Worm (Caenorhabditis elegans) whole organism, young adult: Measurements from ENCODE around the gene ogt-1.
A peak's percentile ranks its signal among the peaks of the same experiment; 100 is the strongest.

Experiments
- B0019.2 ChIP-seq: fragments of 200-800 bp; sonication (Bioruptor generic); conservative IDR thresholded peaks from 2 replicates; pipeline ENCODE4 v1.3.6; 2022; ENCODE audit warnings: missing genetic modification reagents, missing genetic modification characterization, missing compliant biosample characterization
- D2030.7 ChIP-seq: fragments of 200-800 bp; sonication (Bioruptor generic); IDR thresholded peaks from 2 replicates; pipeline ENCODE4 v1.3.6; 2022; ENCODE audit warnings: missing genetic modification reagents, missing genetic modification characterization, missing compliant biosample characterization
- F10E7.11 ChIP-seq: sonication (generic microtip); optimal IDR thresholded peaks from 2 replicates; lab custom pipeline; 2017; ENCODE audit warnings: mild to moderate bottlenecking, missing genetic modification characterization, moderate library complexity, missing compliant biosample characterization
- F37B4.10 ChIP-seq: fragments of 200-800 bp; sonication (Bioruptor generic); IDR thresholded peaks from 2 replicates; pipeline ENCODE4 v1.3.6; 2022; ENCODE audit warnings: missing genetic modification characterization, missing compliant biosample characterization
- F39B2.1 ChIP-seq: fragments of 200-800 bp; sonication (Bioruptor generic); IDR thresholded peaks from 2 replicates; pipeline ENCODE4 v1.3.6; 2022; ENCODE audit warnings: missing genetic modification reagents, missing genetic modification characterization, missing compliant biosample characterization
- F55B11.4 ChIP-seq: sonication (generic microtip); optimal IDR thresholded peaks from 2 replicates; lab custom pipeline; 2016; ENCODE audit warnings: missing compliant biosample characterization, missing genetic modification characterization, borderline replicate concordance; ENCODE audit not compliant: insufficient read depth
- F57A8.1 ChIP-seq: fragments of 200-800 bp; sonication (Bioruptor generic); optimal IDR thresholded peaks from 2 replicates; lab custom pipeline; 2018; ENCODE audit warnings: mild to moderate bottlenecking, missing genetic modification characterization, moderate library complexity, missing compliant biosample characterization
- F57C9.4 ChIP-seq: sonication (generic microtip); optimal IDR thresholded peaks from 2 replicates; lab custom pipeline; 2017; ENCODE audit warnings: mild to moderate bottlenecking, missing genetic modification characterization, missing compliant biosample characterization
- K12H6.12 ChIP-seq: fragments of 200-800 bp; sonication (Bioruptor generic); optimal IDR thresholded peaks from 2 replicates; lab custom pipeline; 2018; ENCODE audit warnings: mild to moderate bottlenecking, missing genetic modification characterization, missing compliant biosample characterization
- Y53G8AR.9 ChIP-seq: fragments of 200-800 bp; sonication (Bioruptor generic); conservative IDR thresholded peaks from 2 replicates; pipeline ENCODE4 v1.3.6; 2022; ENCODE audit warnings: missing genetic modification reagents, missing genetic modification characterization, missing compliant biosample characterization
- ZK185.1 ChIP-seq: sonication (generic microtip); optimal IDR thresholded peaks from 2 replicates; lab custom pipeline; 2016; ENCODE audit warnings: mild to moderate bottlenecking, missing genetic modification characterization, missing compliant biosample characterization; ENCODE audit not compliant: poor library complexity, severe bottlenecking
- atf-7 ChIP-seq: sonication (generic microtip); optimal IDR thresholded peaks from 2 replicates; lab custom pipeline; 2017; ENCODE audit warnings: mild to moderate bottlenecking, missing genetic modification characterization, missing compliant biosample characterization
- athp-1 ChIP-seq: sonication (generic microtip); optimal IDR thresholded peaks from 2 replicates; lab custom pipeline; 2017; ENCODE audit warnings: mild to moderate bottlenecking, missing genetic modification characterization, missing compliant biosample characterization
- attf-3 ChIP-seq: fragments of 200-800 bp; sonication (Bioruptor generic); conservative IDR thresholded peaks from 2 replicates; pipeline ENCODE4 v1.3.6; 2022; ENCODE audit warnings: missing genetic modification reagents, missing genetic modification characterization, missing compliant biosample characterization
- chd-7 ChIP-seq: sonication (generic microtip); optimal IDR thresholded peaks from 2 replicates; lab custom pipeline; 2016; ENCODE audit warnings: mild to moderate bottlenecking, missing genetic modification characterization, moderate library complexity, missing compliant biosample characterization
- dox-1 ChIP-seq: fragments of 200-800 bp; sonication (Bioruptor generic); IDR thresholded peaks from 2 replicates; pipeline ENCODE4 v1.3.6; 2022; ENCODE audit warnings: missing genetic modification reagents, missing genetic modification characterization, missing compliant biosample characterization
- dpff-1 ChIP-seq: sonication (generic microtip); optimal IDR thresholded peaks from 2 replicates; lab custom pipeline; 2017; ENCODE audit warnings: mild to moderate bottlenecking, missing genetic modification characterization, missing compliant biosample characterization
- efl-1 ChIP-seq: fragments of 150-350 bp; optimal IDR thresholded peaks from 2 replicates; lab custom pipeline; 2014; ENCODE audit warnings: missing biosample characterization, missing genetic modification reagents, missing genetic modification characterization
- egl-44 ChIP-seq: fragments of 200-800 bp; sonication (Bioruptor generic); IDR thresholded peaks from 2 replicates; pipeline ENCODE4 v1.3.6; 2022; ENCODE audit warnings: missing genetic modification reagents, missing genetic modification characterization, missing compliant biosample characterization
- ekl-4 ChIP-seq: fragments of 200-800 bp; sonication (Bioruptor generic); IDR thresholded peaks from 2 replicates; pipeline ENCODE4 v1.3.6; 2022; ENCODE audit warnings: missing genetic modification reagents, missing genetic modification characterization, missing compliant biosample characterization
- ets-4 ChIP-seq: fragments of 200-800 bp; sonication (Bioruptor generic); optimal IDR thresholded peaks from 2 replicates; lab custom pipeline; 2018; ENCODE audit warnings: mild to moderate bottlenecking, missing genetic modification characterization, missing compliant biosample characterization
- hrde-1 ChIP-seq: sonication (generic microtip); optimal IDR thresholded peaks from 2 replicates; lab custom pipeline; 2016; ENCODE audit warnings: missing genetic modification characterization, mild to moderate bottlenecking, missing compliant biosample characterization, moderate library complexity, missing genotype, missing genetic modification reagents, borderline replicate concordance
- hsf-1 ChIP-seq: fragments of 200-800 bp; sonication (Bioruptor generic); IDR thresholded peaks from 2 replicates; pipeline ENCODE4 v1.3.6; 2022; ENCODE audit warnings: missing genetic modification reagents, missing genetic modification characterization, missing compliant biosample characterization
- lin-26 ChIP-seq: fragments of 200-800 bp; sonication (Bioruptor generic); IDR thresholded peaks from 2 replicates; pipeline ENCODE4 v1.3.6; 2022; ENCODE audit warnings: missing genetic modification reagents, missing genetic modification characterization, missing compliant biosample characterization
- lin-35 ChIP-seq, 3 experiments: fragments of 150-350 bp in 2 of 3; sonication (generic microtip) in 1 of 3; optimal IDR thresholded peaks; 2 replicates each; lab custom pipeline; 2014 to 2018; ENCODE audit warnings: missing biosample characterization in 3 of 3, missing genetic modification characterization in 3 of 3, missing genetic modification reagents in 3 of 3
- lin-40 ChIP-seq: sonication (generic microtip); optimal IDR thresholded peaks from 2 replicates; lab custom pipeline; 2016; ENCODE audit warnings: missing genetic modification characterization, mild to moderate bottlenecking, missing compliant biosample characterization, missing genotype, missing genetic modification reagents
- lin-54 ChIP-seq: fragments of 200-800 bp; sonication (Bioruptor generic); optimal IDR thresholded peaks from 2 replicates; lab custom pipeline; 2018; ENCODE audit warnings: mild to moderate bottlenecking, missing genetic modification characterization, missing compliant biosample characterization
- madf-10 ChIP-seq: sonication (generic microtip); optimal IDR thresholded peaks from 2 replicates; lab custom pipeline; 2016; ENCODE audit warnings: mild to moderate bottlenecking, missing genetic modification characterization, missing compliant biosample characterization
- madf-8 ChIP-seq: fragments of 200-800 bp; sonication (Bioruptor generic); conservative IDR thresholded peaks from 2 replicates; pipeline ENCODE4 v1.3.6; 2022; ENCODE audit warnings: missing genetic modification reagents, missing genetic modification characterization, missing compliant biosample characterization
- mcd-1 ChIP-seq: fragments of 200-800 bp; sonication (Bioruptor generic); IDR thresholded peaks from 2 replicates; pipeline ENCODE4 v1.3.6; 2022; ENCODE audit warnings: missing genetic modification reagents, missing genetic modification characterization, missing compliant biosample characterization
- mel-28 ChIP-seq: sonication (generic microtip); optimal IDR thresholded peaks from 2 replicates; lab custom pipeline; 2016; ENCODE audit warnings: borderline replicate concordance, mild to moderate bottlenecking, missing genetic modification characterization, missing compliant biosample characterization
- nfya-1 ChIP-seq: sonication (generic microtip); optimal IDR thresholded peaks from 2 replicates; lab custom pipeline; 2017; ENCODE audit warnings: antibody characterized with exemption, missing compliant biosample characterization, missing genetic modification characterization, borderline replicate concordance; ENCODE audit not compliant: insufficient read depth
- nhr-120 ChIP-seq: fragments of 200-800 bp; sonication (Bioruptor generic); IDR thresholded peaks from 2 replicates; pipeline ENCODE4 v1.3.6; 2022; ENCODE audit warnings: missing genetic modification characterization, missing compliant biosample characterization
- nhr-80 ChIP-seq: sonication (generic microtip); optimal IDR thresholded peaks from 2 replicates; lab custom pipeline; 2016; ENCODE audit warnings: missing genetic modification characterization, missing compliant biosample characterization
- nhr-90 ChIP-seq: sonication (generic microtip); optimal IDR thresholded peaks from 2 replicates; lab custom pipeline; 2016; ENCODE audit warnings: missing genotype, mild to moderate bottlenecking, missing genetic modification characterization, missing compliant biosample characterization
- rcor-1 ChIP-seq: fragments of 200-800 bp; sonication (Bioruptor generic); IDR thresholded peaks from 2 replicates; pipeline ENCODE4 v1.3.6; 2022; ENCODE audit warnings: missing genetic modification reagents, missing genetic modification characterization, missing compliant biosample characterization
- repo-1 ChIP-seq: sonication (generic microtip); optimal IDR thresholded peaks from 2 replicates; lab custom pipeline; 2017; ENCODE audit warnings: mild to moderate bottlenecking, missing genetic modification characterization, missing compliant biosample characterization
- rpc-1 ChIP-seq, 2 experiments: fragments of 150-350 bp in 1 of 2; sonication (generic microtip) in 1 of 2; optimal IDR thresholded peaks; 2 replicates each; lab custom pipeline; 2014 to 2018; ENCODE audit warnings: missing biosample characterization in 1 of 2, missing genetic modification characterization in 1 of 2, missing genetic modification reagents in 1 of 2, missing genotype in 1 of 2
- sea-2 ChIP-seq: fragments of 200-800 bp; sonication (Bioruptor generic); IDR thresholded peaks from 2 replicates; pipeline ENCODE4 v1.3.6; 2022; ENCODE audit warnings: missing genetic modification characterization, missing compliant biosample characterization
- snpc-3.4 ChIP-seq: sonication (generic microtip); optimal IDR thresholded peaks from 2 replicates; lab custom pipeline; 2017; ENCODE audit warnings: missing genetic modification characterization, mild to moderate bottlenecking, missing compliant biosample characterization, antibody characterized with exemption, moderate library complexity, missing genotype, missing genetic modification reagents
- snpc-4 ChIP-seq, 5 experiments: fragments of 150-350 bp in 1 of 5; sonication (generic microtip) in 4 of 5; optimal IDR thresholded peaks; 2 replicates each; lab custom pipeline; 2014 to 2018; ENCODE audit warnings: missing genetic modification characterization in 5 of 5, missing biosample characterization in 3 of 5, antibody characterized with exemption in 2 of 5, mild to moderate bottlenecking in 2 of 5, missing compliant biosample characterization in 2 of 5, missing genotype in 2 of 5, moderate library complexity in 2 of 5, missing genetic modification reagents in 1 of 5
- somi-1 ChIP-seq: fragments of 200-800 bp; sonication (Bioruptor generic); optimal IDR thresholded peaks from 2 replicates; lab custom pipeline; 2018; ENCODE audit warnings: mild to moderate bottlenecking, missing genetic modification characterization, missing compliant biosample characterization
- sptf-2 ChIP-seq: fragments of 200-800 bp; sonication (Bioruptor generic); optimal IDR thresholded peaks from 2 replicates; lab custom pipeline; 2018; ENCODE audit warnings: mild to moderate bottlenecking, missing genetic modification characterization, missing compliant biosample characterization
- tbp1 ChIP-seq: fragments of 200-800 bp; sonication (Bioruptor generic); optimal IDR thresholded peaks from 2 replicates; lab custom pipeline; 2018; ENCODE audit warnings: mild to moderate bottlenecking, missing genetic modification characterization, missing compliant biosample characterization
- zim-3 ChIP-seq: sonication (generic microtip); optimal IDR thresholded peaks from 2 replicates; lab custom pipeline; 2017; ENCODE audit warnings: mild to moderate bottlenecking, missing genetic modification characterization, moderate library complexity, missing compliant biosample characterization
- ztf-26 ChIP-seq: sonication (generic microtip); optimal IDR thresholded peaks from 2 replicates; lab custom pipeline; 2017; ENCODE audit warnings: missing genetic modification characterization, missing compliant biosample characterization
- ztf-6 ChIP-seq: fragments of 200-800 bp; sonication (Bioruptor generic); IDR thresholded peaks from 2 replicates; pipeline ENCODE4 v1.3.6; 2022; ENCODE audit warnings: missing genetic modification reagents, missing genetic modification characterization, missing compliant biosample characterization

Gene ogt-1

DNA sequence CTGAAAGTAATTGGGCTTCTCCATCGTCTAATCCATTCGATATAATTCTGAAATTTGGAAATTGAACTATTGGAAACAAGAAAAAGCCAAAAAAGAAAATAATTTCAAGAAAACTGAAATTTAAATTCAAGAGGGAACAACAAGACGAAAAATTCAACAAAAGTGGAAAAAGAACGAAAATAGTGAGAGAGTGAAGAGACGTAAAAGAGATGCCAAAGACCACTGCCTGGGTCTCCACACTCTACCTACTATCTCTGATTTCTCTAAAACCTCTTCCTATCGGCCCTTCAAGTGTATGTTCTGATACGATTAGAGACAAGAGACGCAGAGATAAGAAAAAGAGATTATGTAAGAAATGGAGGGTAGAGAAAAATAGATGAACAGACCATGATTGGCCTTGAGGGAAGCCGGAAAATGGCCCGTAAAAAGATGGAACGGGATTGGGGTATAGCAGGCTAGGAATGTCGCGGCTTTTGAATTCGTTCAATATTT is at the start of gene ogt-1:
TSS of gene ogt-1 (minus strand) at position 51 of the 492 bp plus-strand sequence.
- TF ChIP-seq F57A8.1: no peak
- TF ChIP-seq attf-3 (GFP tag; lab: Robert Waterston, UW): no peak
- peak; percentile 43 for TF ChIP-seq mcd-1 (GFP tag; lab: Robert Waterston, UW)
- no peak for TF ChIP-seq F37B4.10 (GFP tag; lab: Robert Waterston, UW)
- peak; percentile 64 for TF ChIP-seq snpc-3.4
- peak; percentile 25 for TF ChIP-seq chd-7 (tag; lab: Kevin White, UChicago)
- no peak for TF ChIP-seq ztf-6 (GFP tag; lab: Robert Waterston, UW)
- TF ChIP-seq lin-26 (GFP tag; lab: Robert Waterston, UW): no peak
- TF ChIP-seq tbp1: peak; percentile 52
- TF ChIP-seq mel-28: no peak
- TF ChIP-seq F55B11.4 (tag; lab: Kevin White, UChicago): no peak
- TF ChIP-seq K12H6.12 (tag; lab: Kevin White, UChicago): peak; percentile 63
- TF ChIP-seq madf-10: peak; percentile 5
- TF ChIP-seq dpff-1 (tag; lab: Kevin White, UChicago): no peak
- no peak for TF ChIP-seq hrde-1 (tag; lab: Kevin White, UChicago)
- 0 out of 2 replicates have a peak, but pooled peaks have one; percentile 48 for TF ChIP-seq Y53G8AR.9 (GFP tag; lab: Robert Waterston, UW)
- no peak for TF ChIP-seq ets-4 (GFP tag; lab: Kevin White, UChicago)
- 0 out of 2 replicates have a peak, but pooled peaks have one; percentile 6 for TF ChIP-seq hsf-1 (GFP tag; lab: Robert Waterston, UW)
- TF ChIP-seq ZK185.1: peak; percentile 32
- TF ChIP-seq nhr-120 (GFP tag; lab: Robert Waterston, UW): no peak
- TF ChIP-seq lin-35 (GFP tag; optimal IDR thresholded peaks at IDR 0.05; lab: Kevin White, UChicago): peak in 1 of 3 experiments; percentile 71
- no peak for TF ChIP-seq rcor-1 (GFP tag; lab: Robert Waterston, UW)
- no peak for TF ChIP-seq egl-44
- peak; percentile 59 for TF ChIP-seq ztf-26 (tag; lab: Kevin White, UChicago)
- TF ChIP-seq F10E7.11: no peak
- TF ChIP-seq B0019.2: no peak
- TF ChIP-seq sptf-2 (GFP tag; lab: Kevin White, UChicago): no peak
- peak; percentile 69 for TF ChIP-seq ekl-4 (GFP tag; lab: Robert Waterston, UW)
- no peak for TF ChIP-seq nfya-1
- peak; percentile 84 for TF ChIP-seq lin-40 (tag; lab: Kevin White, UChicago)
- peak; percentile 75 for TF ChIP-seq atf-7
- TF ChIP-seq efl-1: no peak
- no peak for TF ChIP-seq snpc-4 (GFP tag; optimal IDR thresholded peaks at IDR 0.05; lab: Kevin White, UChicago)
- TF ChIP-seq snpc-4 (tag; optimal IDR thresholded peaks at IDR 0.05; lab: Kevin White, UChicago): peak in 2 of 4 experiments; percentile 56 to 69
- TF ChIP-seq F39B2.1 (GFP tag; lab: Robert Waterston, UW): no peak
- TF ChIP-seq zim-3 (tag; lab: Kevin White, UChicago): no peak
- peak; percentile 4 for TF ChIP-seq repo-1 (tag; lab: Kevin White, UChicago)
- no peak for TF ChIP-seq nhr-90 (tag; lab: Kevin White, UChicago)
- TF ChIP-seq dox-1 (GFP tag; lab: Robert Waterston, UW): peak; percentile 65
- TF ChIP-seq F57C9.4 (tag; lab: Kevin White, UChicago): no peak
- TF ChIP-seq somi-1 (GFP tag; lab: Kevin White, UChicago): no peak
- TF ChIP-seq lin-54 (GFP tag; lab: Kevin White, UChicago): peak; percentile 55
- no peak for TF ChIP-seq D2030.7
- peak; percentile 13 for TF ChIP-seq athp-1
- no peak for TF ChIP-seq madf-8 (GFP tag; lab: Robert Waterston, UW)
- TF ChIP-seq sea-2 (GFP tag; lab: Robert Waterston, UW): no peak
- TF ChIP-seq rpc-1 (optimal IDR thresholded peaks at IDR 0.05; lab: Kevin White, UChicago): no peak
- no peak for TF ChIP-seq rpc-1 (tag; optimal IDR thresholded peaks at IDR 0.05; lab: Kevin White, UChicago)
- TF ChIP-seq nhr-80 (tag; lab: Kevin White, UChicago): peak; percentile 4
